Worm (Caenorhabditis elegans) whole organism, L1 larva: Measurements from ENCODE around the gene F53E4.2.
"Not testable (repeated sequence)": the region's sequence is repeated elsewhere in the genome, so short reads cannot be mapped to it uniquely, and the experiment has no call there.

Source experiments
- C04F5.9 ChIP-seq: sonication (generic microtip); optimal IDR thresholded peaks from 2 replicates; lab custom pipeline; 2016; ENCODE audit warnings: missing genetic modification characterization, missing compliant biosample characterization
- C34B4.2 ChIP-seq: sonication (generic microtip); optimal IDR thresholded peaks from 2 replicates; lab custom pipeline; 2017; ENCODE audit warnings: mild to moderate bottlenecking, missing genetic modification characterization, missing compliant biosample characterization
- F16B12.6 ChIP-seq: fragments of 150-350 bp; optimal IDR thresholded peaks from 2 replicates; lab custom pipeline; 2014; ENCODE audit warnings: missing biosample characterization, missing genetic modification characterization
- Y116A8C.19 ChIP-seq: sonication (generic microtip); optimal IDR thresholded peaks from 2 replicates; lab custom pipeline; 2016; ENCODE audit warnings: missing compliant biosample characterization, missing genetic modification characterization, borderline replicate concordance
- ama-1 ChIP-seq: fragments of 150-350 bp; optimal IDR thresholded peaks from 2 replicates; lab custom pipeline; 2014
- ceh-63 ChIP-seq: fragments of 200-800 bp; sonication (Bioruptor generic); optimal IDR thresholded peaks from 2 replicates; lab custom pipeline; 2018; ENCODE audit warnings: mild to moderate bottlenecking, missing genetic modification characterization, missing compliant biosample characterization
- ceh-8 ChIP-seq: fragments of 200-800 bp; sonication (Bioruptor generic); optimal IDR thresholded peaks from 2 replicates; lab custom pipeline; 2018; ENCODE audit warnings: mild to moderate bottlenecking, missing genetic modification characterization, moderate library complexity, missing compliant biosample characterization
- ces-1 ChIP-seq: fragments of 150-350 bp; optimal IDR thresholded peaks from 2 replicates; lab custom pipeline; 2014; ENCODE audit warnings: missing biosample characterization, missing genetic modification reagents, missing genetic modification characterization
- efl-1 ChIP-seq, 4 experiments: fragments of 150-350 bp; optimal IDR thresholded peaks in 3 of 4; peaks in 1 of 4; 1 replicate in 1 of 4; 2 replicates in 3 of 4; lab custom pipeline; 2014; ENCODE audit warnings: missing biosample characterization in 2 of 4, missing genetic modification characterization in 2 of 4, missing genetic modification reagents in 2 of 4
- egl-27 ChIP-seq, 2 experiments: fragments of 150-350 bp in 1 of 2; sonication (generic microtip); optimal IDR thresholded peaks; 3 replicates each; lab custom pipeline; 2017 to 2018; ENCODE audit warnings: missing biosample characterization in 2 of 2, missing genetic modification characterization in 2 of 2, missing genetic modification reagents in 2 of 2
- ets-5 ChIP-seq: fragments of 200-800 bp; sonication (Bioruptor generic); IDR thresholded peaks from 2 replicates; pipeline ENCODE4 v1.3.6; 2022; ENCODE audit warnings: missing genetic modification characterization, missing compliant biosample characterization
- fkh-8 ChIP-seq: sonication (generic microtip); optimal IDR thresholded peaks from 2 replicates; lab custom pipeline; 2016; ENCODE audit warnings: mild to moderate bottlenecking, missing genetic modification characterization, missing compliant biosample characterization
- fos-1 ChIP-seq: fragments of 150-350 bp; optimal IDR thresholded peaks from 2 replicates; lab custom pipeline; 2014; ENCODE audit warnings: missing biosample characterization, missing genetic modification characterization
- grh-1 ChIP-seq: fragments of 200-800 bp; sonication (Bioruptor generic); IDR thresholded peaks from 2 replicates; pipeline ENCODE4 v1.3.6; 2022; ENCODE audit warnings: missing genetic modification reagents, missing genetic modification characterization, missing compliant biosample characterization
- isw-1 ChIP-seq: fragments of 200-800 bp; sonication (Bioruptor generic); IDR thresholded peaks from 2 replicates; pipeline ENCODE4 v1.3.6; 2022; ENCODE audit warnings: missing genetic modification characterization, missing compliant biosample characterization
- jun-1 ChIP-seq: fragments of 150-350 bp; optimal IDR thresholded peaks from 2 replicates; lab custom pipeline; 2014; ENCODE audit warnings: missing biosample characterization, missing genetic modification reagents, missing genetic modification characterization
- lin-15B ChIP-seq: fragments of 150-350 bp; sonication (generic microtip); optimal IDR thresholded peaks from 3 replicates; lab custom pipeline; 2014; ENCODE audit warnings: missing biosample characterization, missing genetic modification characterization
- lin-35 ChIP-seq, 2 experiments: fragments of 150-350 bp; optimal IDR thresholded peaks; 2 replicates each; lab custom pipeline; 2014; ENCODE audit warnings: missing biosample characterization in 2 of 2, missing genetic modification characterization in 2 of 2, missing genetic modification reagents in 2 of 2
- lsy-2 ChIP-seq, 2 experiments: fragments of 150-350 bp; optimal IDR thresholded peaks; 2 replicates each; lab custom pipeline; 2014; ENCODE audit warnings: missing biosample characterization in 2 of 2, missing genetic modification characterization in 2 of 2
- mdl-1 ChIP-seq, 2 experiments: fragments of 150-350 bp; optimal IDR thresholded peaks; 2 replicates each; lab custom pipeline; 2014 to 2017; ENCODE audit warnings: missing biosample characterization in 2 of 2, missing genetic modification characterization in 2 of 2, inconsistent platforms in 1 of 2
- mef-2 ChIP-seq: fragments of 150-350 bp; optimal IDR thresholded peaks from 2 replicates; lab custom pipeline; 2014; ENCODE audit warnings: missing biosample characterization, missing genetic modification characterization
- nhr-11 ChIP-seq: fragments of 150-350 bp; optimal IDR thresholded peaks from 2 replicates; lab custom pipeline; 2014; ENCODE audit warnings: missing biosample characterization, missing genetic modification characterization
- nhr-77 ChIP-seq: fragments of 150-350 bp; optimal IDR thresholded peaks from 2 replicates; lab custom pipeline; 2014; ENCODE audit warnings: missing biosample characterization, missing genetic modification characterization
- nhr-84 ChIP-seq: sonication (generic microtip); optimal IDR thresholded peaks from 2 replicates; lab custom pipeline; 2017; ENCODE audit warnings: missing biosample characterization, missing genetic modification characterization
- nhr-85 ChIP-seq: sonication (generic microtip); peaks from one replicate; lab custom pipeline; 2016; ENCODE audit warnings: missing genetic modification characterization, inconsistent platforms, missing compliant biosample characterization
- pag-3 ChIP-seq: sonication (generic microtip); optimal IDR thresholded peaks from 2 replicates; lab custom pipeline; 2017; ENCODE audit warnings: missing genetic modification characterization, mild to moderate bottlenecking, missing compliant biosample characterization, antibody characterized with exemption, borderline replicate concordance; ENCODE audit not compliant: insufficient read depth
- pax-3 ChIP-seq: fragments of 200-800 bp; sonication (Bioruptor generic); optimal IDR thresholded peaks from 2 replicates; lab custom pipeline; 2018; ENCODE audit warnings: mild to moderate bottlenecking, missing genetic modification characterization, moderate library complexity, missing compliant biosample characterization
- rnt-1 ChIP-seq: sonication (generic microtip); optimal IDR thresholded peaks from 2 replicates; lab custom pipeline; 2016; ENCODE audit warnings: mild to moderate bottlenecking, missing genetic modification characterization, moderate library complexity, missing compliant biosample characterization
- sox-4 ChIP-seq: sonication (generic microtip); optimal IDR thresholded peaks from 2 replicates; lab custom pipeline; 2016; ENCODE audit warnings: missing genetic modification characterization, missing compliant biosample characterization
- unc-130 ChIP-seq: fragments of 150-350 bp; optimal IDR thresholded peaks from 2 replicates; lab custom pipeline; 2017; ENCODE audit warnings: missing biosample characterization, missing genetic modification characterization, inconsistent platforms
- unc-98 ChIP-seq: fragments of 200-800 bp; sonication (Bioruptor generic); IDR thresholded peaks from 2 replicates; pipeline ENCODE4 v1.3.6; 2022; ENCODE audit warnings: missing genetic modification characterization, missing compliant biosample characterization
- zip-4 ChIP-seq: fragments of 200-800 bp; sonication (Bioruptor generic); optimal IDR thresholded peaks from 2 replicates; lab custom pipeline; 2018; ENCODE audit warnings: mild to moderate bottlenecking, missing genetic modification characterization, moderate library complexity, missing compliant biosample characterization
- ztf-11 ChIP-seq, 2 experiments: sonication (generic microtip); optimal IDR thresholded peaks; 2 replicates each; lab custom pipeline; 2016 to 2017; ENCODE audit warnings: missing genetic modification characterization in 2 of 2, missing biosample characterization in 1 of 2, missing compliant biosample characterization in 1 of 2
- ztf-4 ChIP-seq: fragments of 150-350 bp; optimal IDR thresholded peaks from 2 replicates; lab custom pipeline; 2014; ENCODE audit warnings: missing biosample characterization, missing genetic modification characterization

Gene F53E4.2

DNA sequence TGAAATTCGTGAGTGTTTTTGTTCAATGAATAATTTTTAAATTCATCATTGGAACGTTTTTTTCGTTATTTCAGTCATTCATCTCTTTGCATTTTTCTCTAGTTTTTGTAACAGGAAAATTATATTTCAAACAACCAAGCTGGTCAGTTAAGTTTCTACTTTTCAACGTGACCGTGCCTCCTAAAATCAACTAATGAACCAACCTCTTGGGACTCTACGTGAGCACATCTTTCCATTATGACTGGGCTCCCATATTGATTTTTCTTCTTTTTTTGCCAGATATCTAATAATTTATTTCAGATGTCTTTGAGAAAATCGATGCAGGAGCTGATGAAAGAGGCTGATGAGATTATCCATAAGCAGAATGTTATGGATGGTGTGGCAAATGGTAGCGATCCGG, 28.7 kb upstream of the F53E4.2 start, which contains the start of gene C55A1.11:
Gene C55A1.11, plus strand, starts transcription at position 301 of the 400 bp plus-strand sequence.
- TF ChIP-seq isw-1 (GFP tag; lab: Robert Waterston, UW): no peak
- no peak for TF ChIP-seq efl-1 (optimal IDR thresholded peaks at IDR 0.05; lab: Kevin White, UChicago)
- TF ChIP-seq efl-1 (GFP tag; optimal IDR thresholded peaks at IDR 0.05 in 1 of 2; lab: Kevin White, UChicago): peak in 1 of 2 experiments; percentile 32

DNA sequence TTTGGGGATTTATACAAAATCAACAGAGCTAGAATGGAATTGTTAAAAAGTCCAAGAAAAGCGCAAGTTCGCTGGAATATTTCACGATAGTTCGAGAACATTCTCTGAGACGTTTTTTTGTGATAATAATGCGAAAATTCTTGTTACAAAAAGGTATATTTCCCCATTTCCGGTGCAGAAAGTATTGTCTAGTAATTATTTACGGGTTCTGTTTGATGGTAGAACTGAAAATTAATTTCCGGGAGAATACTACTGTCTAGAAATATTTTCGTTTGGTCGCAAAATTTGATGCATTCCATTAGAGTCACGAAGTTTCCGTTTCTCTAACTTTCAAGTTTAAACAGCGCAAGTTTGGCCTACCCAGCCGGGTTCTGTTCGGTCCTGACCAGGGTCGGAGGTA, 24.7 kb upstream of the F53E4.2 start, which contains the start of gene str-248:
Gene str-248, minus strand, starts transcription at position 101 of the 400 bp plus-strand sequence.
- TF ChIP-seq unc-130 (tag; lab: Kevin White, UChicago): no peak
- TF ChIP-seq mef-2 (tag; lab: Kevin White, UChicago): no peak
- TF ChIP-seq C04F5.9 (tag; lab: Kevin White, UChicago): no peak
- TF ChIP-seq grh-1: no peak
- TF ChIP-seq nhr-85 (tag; lab: Kevin White, UChicago): no peak
- TF ChIP-seq nhr-11 (tag; lab: Kevin White, UChicago): no peak
- no peak for TF ChIP-seq rnt-1 (tag; lab: Kevin White, UChicago)
- no peak for TF ChIP-seq jun-1 (tag; lab: Kevin White, UChicago)
- TF ChIP-seq lsy-2 (tag; optimal IDR thresholded peaks at IDR 0.05; lab: Kevin White, UChicago): no peak
- no peak for TF ChIP-seq nhr-77
- TF ChIP-seq mdl-1 (tag; optimal IDR thresholded peaks at IDR 0.05; lab: Kevin White, UChicago): no peak
- no peak for TF ChIP-seq ztf-11 (tag; optimal IDR thresholded peaks at IDR 0.05; lab: Kevin White, UChicago)
- no peak for TF ChIP-seq ztf-4 (tag; lab: Kevin White, UChicago)
- TF ChIP-seq pax-3: no peak
- TF ChIP-seq ceh-8 (GFP tag; lab: Kevin White, UChicago): no peak

DNA sequence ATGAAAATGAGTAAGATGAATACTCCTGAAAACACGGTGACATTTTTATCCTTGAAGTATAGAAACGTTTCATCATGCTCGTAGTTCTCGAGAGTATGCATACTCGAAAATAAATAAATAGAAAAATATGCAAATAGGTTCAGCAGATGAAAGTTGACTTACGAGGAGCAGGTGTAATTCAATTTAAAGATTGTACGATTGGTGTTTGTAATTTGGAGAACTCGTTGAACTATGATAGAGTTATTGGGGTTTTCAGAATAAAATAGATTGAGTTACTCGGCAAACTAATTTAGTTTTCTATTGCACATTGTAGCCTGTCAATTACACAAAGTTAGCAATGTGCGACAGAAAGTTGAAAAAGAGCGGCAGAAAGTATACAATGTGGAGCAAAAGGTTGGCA, 15.4 kb upstream of the F53E4.2 start, which contains the start of gene srz-44:
Gene srz-44, minus strand, starts transcription at position 101 of the 400 bp plus-strand sequence.
- TF ChIP-seq nhr-85 (tag; lab: Kevin White, UChicago) (no peak), lin-35 (GFP tag; optimal IDR thresholded peaks at IDR 0.05; lab: Kevin White, UChicago) (no peak)

DNA sequence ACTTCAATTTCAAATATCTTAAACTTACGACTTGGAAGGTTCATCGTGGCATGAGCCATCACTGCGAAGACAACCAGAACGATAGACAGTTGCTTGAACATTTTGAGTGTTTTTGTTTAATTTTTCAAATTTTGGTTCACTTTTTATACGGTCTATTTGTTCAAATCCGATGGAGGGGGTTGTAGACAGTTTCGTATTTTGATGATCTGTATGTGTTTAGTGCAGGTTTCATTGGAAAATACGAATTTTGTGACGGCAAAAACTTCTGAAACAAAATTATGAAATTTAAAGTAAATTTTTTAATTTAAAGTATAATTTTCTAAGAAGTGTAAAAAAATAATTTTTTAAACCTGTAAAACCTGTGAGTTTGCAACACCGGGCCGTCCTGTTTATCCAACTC, 11.0 kb upstream of the F53E4.2 start, which contains the start of gene C55A1.4:
Gene C55A1.4, minus strand, starts transcription at position 101 of the 400 bp plus-strand sequence.
- TF ChIP-seq F16B12.6; Y116A8C.19 (tag; lab: Kevin White, UChicago); ceh-63: not testable (repeated sequence)

DNA sequence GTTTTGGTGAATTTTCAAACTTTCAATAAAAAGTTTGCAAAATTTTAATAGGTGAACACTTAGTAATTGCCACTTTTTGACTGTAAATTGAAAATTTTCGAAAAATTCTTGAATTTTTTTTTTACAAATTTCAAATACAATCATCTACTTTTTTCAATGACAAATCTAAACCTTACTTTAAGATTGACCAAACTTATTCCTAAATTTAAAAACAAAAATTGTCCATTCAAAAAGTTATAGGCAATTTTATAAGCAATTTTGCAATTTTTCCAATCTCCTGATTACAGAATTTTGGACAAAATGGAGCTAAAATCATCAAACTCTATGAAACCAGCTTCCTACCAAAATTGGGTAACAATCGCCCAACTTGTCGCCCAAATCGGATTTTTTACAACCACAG, 9.6 kb upstream of the F53E4.2 start, which contains the start of gene str-23:
Gene str-23, plus strand, starts transcription at position 301 of the 400 bp plus-strand sequence.
- TF ChIP-seq egl-27 (tag; optimal IDR thresholded peaks at IDR 0.05; lab: Kevin White, UChicago) (no peak), zip-4 (GFP tag; lab: Kevin White, UChicago) (no peak), nhr-84 (no peak), ets-5 (no peak), fos-1 (tag; lab: Kevin White, UChicago) (no peak), ama-1 (lab: Kevin White, UChicago) (no peak), jun-1 (tag; lab: Kevin White, UChicago) (no peak), lin-15B (no peak), sox-4 (tag; lab: Kevin White, UChicago) (no peak), unc-98 (GFP tag; lab: Robert Waterston, UW) (no peak), ces-1 (GFP tag; lab: Kevin White, UChicago) (no peak), pag-3 (no peak), C34B4.2 (tag; lab: Kevin White, UChicago) (no peak), fkh-8 (tag; lab: Kevin White, UChicago) (no peak)
